Worm (Caenorhabditis elegans) whole organism, mixed stage, embryonic: ENCODE measurements around the gene nhr-100.

Experiments used
- M03D4.4 ChIP-seq: sonication (generic microtip); optimal IDR thresholded peaks from 2 replicates; lab custom pipeline; 2017; ENCODE audit warnings: mild to moderate bottlenecking, missing genetic modification characterization, missing compliant biosample characterization
- blmp-1 ChIP-seq: fragments of 150-350 bp; optimal IDR thresholded peaks from 2 replicates; lab custom pipeline; 2014; ENCODE audit warnings: missing biosample characterization, missing genetic modification characterization
- ceh-39 ChIP-seq: fragments of 150-350 bp; optimal IDR thresholded peaks from 2 replicates; lab custom pipeline; 2014; ENCODE audit warnings: missing biosample characterization, missing genetic modification characterization
- ceh-43 ChIP-seq: fragments of 200-800 bp; sonication (Bioruptor generic); optimal IDR thresholded peaks from 2 replicates; lab custom pipeline; 2018; ENCODE audit warnings: mild to moderate bottlenecking, missing genetic modification characterization, moderate library complexity, missing compliant biosample characterization
- ceh-83 ChIP-seq: fragments of 200-800 bp; sonication (Bioruptor generic); optimal IDR thresholded peaks from 2 replicates; lab custom pipeline; 2018; ENCODE audit warnings: mild to moderate bottlenecking, missing genetic modification characterization, missing compliant biosample characterization
- ces-1 ChIP-seq: fragments of 150-350 bp; optimal IDR thresholded peaks from 2 replicates; lab custom pipeline; 2014; ENCODE audit warnings: missing biosample characterization, missing genetic modification reagents, missing genetic modification characterization
- drap-1 ChIP-seq: fragments of 200-800 bp; sonication (Bioruptor generic); optimal IDR thresholded peaks from 3 replicates; lab custom pipeline; 2018; ENCODE audit warnings: mild to moderate bottlenecking, missing genetic modification characterization, missing compliant biosample characterization
- elt-1 ChIP-seq: sonication (generic microtip); optimal IDR thresholded peaks from 2 replicates; lab custom pipeline; 2017; ENCODE audit warnings: missing genetic modification characterization, mild to moderate bottlenecking, missing compliant biosample characterization, antibody characterized with exemption, moderate library complexity, borderline replicate concordance; ENCODE audit not compliant: insufficient read depth
- elt-3 ChIP-seq: fragments of 150-350 bp; optimal IDR thresholded peaks from 2 replicates; lab custom pipeline; 2014; ENCODE audit warnings: missing biosample characterization, missing genetic modification characterization
- ham-2 ChIP-seq: fragments of 200-800 bp; sonication (Bioruptor generic); optimal IDR thresholded peaks from 2 replicates; lab custom pipeline; 2018; ENCODE audit warnings: mild to moderate bottlenecking, missing genetic modification characterization, missing compliant biosample characterization
- hlh-1 ChIP-seq: fragments of 150-350 bp; optimal IDR thresholded peaks from 2 replicates; lab custom pipeline; 2014; ENCODE audit warnings: missing biosample characterization, missing genetic modification reagents, missing genetic modification characterization
- lin-13 ChIP-seq: fragments of 150-350 bp; optimal IDR thresholded peaks from 2 replicates; lab custom pipeline; 2014; ENCODE audit warnings: missing biosample characterization, missing genetic modification characterization
- lin-32 ChIP-seq: fragments of 200-800 bp; sonication (Bioruptor generic); optimal IDR thresholded peaks from 2 replicates; lab custom pipeline; 2018; ENCODE audit warnings: mild to moderate bottlenecking, missing genetic modification characterization, missing compliant biosample characterization
- lsy-2 ChIP-seq: fragments of 150-350 bp; optimal IDR thresholded peaks from 2 replicates; lab custom pipeline; 2014; ENCODE audit warnings: missing biosample characterization, missing genetic modification characterization
- mab-5 ChIP-seq: fragments of 150-350 bp; optimal IDR thresholded peaks from 2 replicates; lab custom pipeline; 2014; ENCODE audit warnings: missing biosample characterization, missing genetic modification characterization
- mep-1 ChIP-seq: fragments of 150-350 bp; optimal IDR thresholded peaks from 2 replicates; lab custom pipeline; 2017; ENCODE audit warnings: missing biosample characterization, missing genetic modification reagents, missing genetic modification characterization, inconsistent platforms
- mls-2 ChIP-seq: sonication (generic microtip); optimal IDR thresholded peaks from 2 replicates; lab custom pipeline; 2016; ENCODE audit warnings: mild to moderate bottlenecking, missing genetic modification characterization, moderate library complexity, missing compliant biosample characterization
- nhr-12 ChIP-seq: fragments of 150-350 bp; optimal IDR thresholded peaks from 2 replicates; lab custom pipeline; 2014; ENCODE audit warnings: missing biosample characterization, missing genetic modification characterization
- nhr-2 ChIP-seq: fragments of 150-350 bp; optimal IDR thresholded peaks from 2 replicates; lab custom pipeline; 2014; ENCODE audit warnings: missing biosample characterization, missing genetic modification characterization
- nhr-237 ChIP-seq: fragments of 150-350 bp; optimal IDR thresholded peaks from 2 replicates; lab custom pipeline; 2014; ENCODE audit warnings: missing biosample characterization, missing genetic modification characterization
- nhr-28 ChIP-seq: fragments of 150-350 bp; optimal IDR thresholded peaks from 2 replicates; lab custom pipeline; 2014; ENCODE audit warnings: missing biosample characterization, missing genetic modification characterization
- nhr-76 ChIP-seq: sonication (generic microtip); optimal IDR thresholded peaks from 2 replicates; lab custom pipeline; 2017; ENCODE audit warnings: missing biosample characterization, missing genetic modification characterization
- pha-4 ChIP-seq: fragments of 150-350 bp; optimal IDR thresholded peaks from 2 replicates; lab custom pipeline; 2018; ENCODE audit warnings: missing biosample characterization, missing genetic modification reagents, missing genetic modification characterization
- sem-2 ChIP-seq: fragments of 200-800 bp; sonication (Bioruptor generic); optimal IDR thresholded peaks from 2 replicates; lab custom pipeline; 2018; ENCODE audit warnings: mild to moderate bottlenecking, missing genetic modification characterization, missing compliant biosample characterization
- snpc-4 ChIP-seq: fragments of 150-350 bp; optimal IDR thresholded peaks from 2 replicates; lab custom pipeline; 2014; ENCODE audit warnings: missing biosample characterization, missing genetic modification characterization
- sptf-1 ChIP-seq: sonication (generic microtip); optimal IDR thresholded peaks from 2 replicates; lab custom pipeline; 2017; ENCODE audit warnings: mild to moderate bottlenecking, missing genetic modification characterization, moderate library complexity, missing compliant biosample characterization
- tbx-8 ChIP-seq: fragments of 200-800 bp; sonication (Bioruptor generic); optimal IDR thresholded peaks from 2 replicates; lab custom pipeline; 2018; ENCODE audit warnings: mild to moderate bottlenecking, missing genetic modification characterization, moderate library complexity, missing compliant biosample characterization
- unc-120 ChIP-seq: sonication (generic microtip); optimal IDR thresholded peaks from 2 replicates; lab custom pipeline; 2017; ENCODE audit warnings: missing genetic modification characterization, missing compliant biosample characterization; ENCODE audit not compliant: poor library complexity, severe bottlenecking
- unc-62 ChIP-seq: fragments of 150-350 bp; optimal IDR thresholded peaks from 2 replicates; lab custom pipeline; 2014; ENCODE audit warnings: missing biosample characterization, missing genetic modification reagents, missing genetic modification characterization
- ztf-11 ChIP-seq: fragments of 150-350 bp; optimal IDR thresholded peaks from 2 replicates; lab custom pipeline; 2014; ENCODE audit warnings: missing biosample characterization, missing genetic modification characterization

nhr-100 gene

DNA sequence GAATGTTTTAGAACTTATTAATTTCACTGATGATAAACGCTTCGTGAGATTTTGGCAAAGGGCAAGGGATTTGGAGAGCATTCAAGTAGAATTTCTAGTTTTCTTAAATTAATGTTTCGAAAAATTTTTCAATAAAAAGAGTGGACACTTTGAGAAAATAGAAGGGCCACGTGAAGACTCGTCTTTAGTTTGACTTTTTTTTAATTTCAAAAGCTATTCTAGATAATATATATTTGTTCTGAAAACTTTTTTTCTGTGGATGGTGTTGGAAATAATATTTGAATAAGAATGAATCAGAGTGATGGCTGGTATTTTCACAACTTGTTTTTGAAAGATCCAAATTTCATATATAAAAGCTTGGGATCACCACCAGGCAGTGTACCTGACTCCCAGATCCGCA, 19.9 kb downstream of the nhr-100 start, which contains the start of gene C28D4.8:
C28D4.8 (minus strand) TSS at position 101 of the 400 bp plus-strand sequence.
- TF ChIP-seq ces-1 (no peak), mab-5 (tag; lab: Kevin White, UChicago) (no peak), ceh-43 (GFP tag; lab: Kevin White, UChicago) (no peak), snpc-4 (no peak), nhr-12 (no peak), mep-1 (tag; lab: Kevin White, UChicago) (no peak), lin-32 (no peak), mls-2 (tag; lab: Kevin White, UChicago) (no peak)

DNA sequence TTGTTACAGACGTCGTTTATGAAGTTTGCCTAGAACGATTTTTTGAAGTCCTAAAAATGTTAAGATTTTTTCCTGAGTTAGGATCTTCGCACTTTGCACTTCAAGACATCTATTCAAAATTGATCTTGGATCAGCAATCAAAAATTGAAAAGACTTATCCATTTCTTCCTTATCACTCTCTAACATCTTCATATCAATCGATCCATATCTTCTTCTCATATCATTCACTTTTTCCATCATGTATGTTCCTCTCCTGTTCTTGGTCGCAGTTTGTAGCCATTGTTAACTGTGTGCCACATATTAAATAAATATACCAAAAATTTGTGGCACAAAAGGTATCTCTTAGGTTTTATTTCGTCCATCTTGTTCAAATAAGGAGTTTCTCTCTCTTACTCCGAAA, 27.2 kb downstream of the nhr-100 start:
- TF ChIP-seq unc-120: no peak
- TF ChIP-seq, all 35 proteins: peak for 0

DNA sequence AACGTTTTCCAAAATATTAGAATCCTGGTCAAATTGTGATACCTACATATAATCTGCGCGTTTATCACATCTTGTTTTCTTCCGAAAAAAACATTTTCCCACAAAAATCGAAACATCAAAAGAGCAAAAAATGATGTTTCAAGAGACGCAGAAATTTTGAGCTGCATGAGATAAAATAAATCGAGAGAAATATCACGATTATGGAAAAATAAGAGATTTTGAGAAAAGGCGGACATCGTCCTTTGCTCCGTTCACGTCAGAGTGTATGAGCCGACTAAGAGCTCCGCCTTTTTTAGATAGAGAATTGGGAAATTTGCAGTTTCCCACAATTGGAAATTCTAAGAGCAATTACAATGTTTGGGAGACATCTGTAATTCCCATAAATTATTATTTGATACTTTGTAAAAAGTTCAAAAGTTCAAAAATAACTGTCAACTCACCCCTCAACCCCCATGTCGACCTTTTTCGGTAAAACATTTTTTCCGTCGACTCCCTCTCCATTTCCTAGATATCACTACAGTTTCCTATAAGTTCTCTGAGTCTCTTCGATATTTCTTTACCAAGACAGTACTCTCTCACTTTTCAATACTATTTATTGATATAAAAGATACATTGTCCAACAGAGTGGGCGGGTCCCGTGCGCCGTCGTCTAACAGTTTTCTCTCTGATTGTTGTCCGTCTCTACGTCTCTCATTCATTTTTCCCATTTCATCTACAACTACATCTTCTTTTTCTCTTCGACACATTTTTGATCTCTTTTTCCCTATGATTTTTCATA, 28.4 kb downstream of the nhr-100 start:
- TF ChIP-seq ztf-11 (tag; lab: Kevin White, UChicago): no peak
- no peak for TF ChIP-seq M03D4.4 (tag; lab: Kevin White, UChicago)
- TF ChIP-seq nhr-237 (tag; lab: Kevin White, UChicago): no peak
- TF ChIP-seq lin-32: no peak
- TF ChIP-seq hlh-1 (tag; lab: Kevin White, UChicago): no peak
- TF ChIP-seq nhr-76 (tag; lab: Kevin White, UChicago): no peak
- no peak for TF ChIP-seq pha-4 (tag; lab: Kevin White, UChicago)
- no peak for TF ChIP-seq nhr-28 (tag; lab: Kevin White, UChicago)
- no peak for TF ChIP-seq ceh-43 (GFP tag; lab: Kevin White, UChicago)
- TF ChIP-seq sem-2: no peak

DNA sequence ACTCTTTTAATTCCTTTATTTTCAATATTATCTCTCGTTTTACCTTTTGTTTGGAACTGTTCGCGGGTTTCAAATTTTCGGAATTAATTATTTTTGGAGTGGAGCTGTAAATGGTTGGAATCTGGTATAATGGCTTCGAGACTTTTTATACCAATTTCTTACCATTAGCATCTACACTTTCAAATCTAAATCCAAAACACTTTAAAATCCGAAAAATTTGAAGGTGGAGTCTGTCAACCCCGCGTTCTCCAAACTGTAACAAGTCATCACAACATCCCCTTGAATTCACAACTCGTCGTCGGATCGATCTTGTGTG, 28.9 kb downstream of the nhr-100 start, which contains the start of gene nhr-97:
nhr-97 (plus strand) TSS at position 217 of the 316 bp plus-strand sequence.
- no peak for TF ChIP-seq nhr-12
- no peak for TF ChIP-seq snpc-4
- no peak for TF ChIP-seq blmp-1 (tag; lab: Kevin White, UChicago)
- TF ChIP-seq unc-62 (GFP tag; lab: Kevin White, UChicago): no peak
- TF ChIP-seq ces-1: no peak
- TF ChIP-seq nhr-237 (tag; lab: Kevin White, UChicago): no peak
- TF ChIP-seq nhr-76 (tag; lab: Kevin White, UChicago): no peak
- no peak for TF ChIP-seq pha-4 (tag; lab: Kevin White, UChicago)

DNA sequence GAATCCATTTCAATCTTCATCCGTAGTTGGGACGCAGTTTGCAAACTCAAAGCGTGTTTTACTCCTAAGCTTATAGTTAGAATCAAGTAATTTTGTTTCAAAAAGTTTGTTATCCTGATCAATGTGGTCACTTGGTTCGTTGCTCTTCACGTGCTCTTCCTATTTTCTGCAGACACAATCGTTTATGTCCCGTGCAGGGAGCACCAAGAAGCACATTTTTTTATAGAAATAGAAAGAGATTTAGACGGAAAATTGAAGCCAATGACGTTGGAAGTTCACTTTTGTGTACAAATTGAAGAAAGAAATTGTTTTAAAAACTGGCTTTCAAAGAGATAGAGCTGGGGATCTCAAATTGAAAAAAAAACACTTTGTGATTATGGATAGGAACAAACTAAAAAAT, 33.3 kb downstream of the nhr-100 start:
- no peak for TF ChIP-seq elt-1
- TF ChIP-seq ceh-39 (tag; lab: Kevin White, UChicago): no peak
- TF ChIP-seq elt-3 (tag; lab: Kevin White, UChicago): no peak
- no peak for TF ChIP-seq lin-13 (tag; lab: Kevin White, UChicago)
- TF ChIP-seq nhr-2 (tag; lab: Kevin White, UChicago): no peak
- no peak for TF ChIP-seq ceh-83
- no peak for TF ChIP-seq nhr-12
- TF ChIP-seq tbx-8: no peak
- TF ChIP-seq mls-2 (tag; lab: Kevin White, UChicago): no peak
- TF ChIP-seq ztf-11 (tag; lab: Kevin White, UChicago): no peak
- TF ChIP-seq lsy-2 (tag; lab: Kevin White, UChicago): no peak
- no peak for TF ChIP-seq unc-62 (GFP tag; lab: Kevin White, UChicago)
- no peak for TF ChIP-seq mep-1 (tag; lab: Kevin White, UChicago)
- no peak for TF ChIP-seq nhr-28 (tag; lab: Kevin White, UChicago)
- no peak for TF ChIP-seq drap-1 (GFP tag; lab: Kevin White, UChicago)
- TF ChIP-seq pha-4 (tag; lab: Kevin White, UChicago): no peak
- TF ChIP-seq ham-2: no peak
- no peak for TF ChIP-seq snpc-4
- no peak for TF ChIP-seq sptf-1

DNA sequence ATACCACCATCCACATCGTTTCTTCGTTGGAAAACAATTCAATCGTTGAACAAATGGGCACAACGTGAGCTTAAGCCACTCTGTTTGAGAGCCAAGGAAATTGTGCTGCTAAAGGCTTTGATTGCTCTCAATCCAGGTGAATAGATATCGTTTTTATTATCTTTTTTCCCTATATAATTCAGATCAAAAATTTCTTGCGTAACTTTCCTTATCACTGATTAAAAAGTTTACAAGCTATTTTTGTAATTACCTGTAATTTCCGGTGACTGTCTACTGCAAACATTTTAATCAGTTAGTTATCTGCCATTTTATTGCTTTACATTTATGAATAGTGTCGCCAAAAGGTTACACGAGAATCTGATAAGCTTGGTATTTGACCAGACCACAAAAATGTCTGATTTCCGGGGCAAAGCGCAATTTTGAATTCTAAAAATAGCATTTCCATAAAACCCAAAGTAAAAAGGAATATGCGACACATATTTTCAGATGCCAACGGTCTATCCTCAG, 34.2 kb downstream of the nhr-100 start:
- TF ChIP-seq lin-13 (tag; lab: Kevin White, UChicago) (no peak), nhr-28 (tag; lab: Kevin White, UChicago) (no peak), mls-2 (tag; lab: Kevin White, UChicago) (no peak), snpc-4 (no peak), unc-62 (GFP tag; lab: Kevin White, UChicago) (no peak)
- TF ChIP-seq, all 35 proteins: peak for 0
